Fruit fly (Drosophila melanogaster) whole organism, adult: ENCODE results near the gene CG4066.

ENCODE experiments used
- CG11617 ChIP-seq: fragments of 200-800 bp; sonication (Bioruptor generic); optimal IDR thresholded peaks from 2 replicates; lab custom pipeline; 2017; ENCODE audit warnings: mild to moderate bottlenecking, missing biosample characterization, missing genetic modification reagents, missing genetic modification characterization
- CG7045 ChIP-seq: fragments of 200-800 bp; sonication (Bioruptor generic); optimal IDR thresholded peaks from 2 replicates; lab custom pipeline; 2017; ENCODE audit warnings: missing biosample characterization, mild to moderate bottlenecking, missing genetic modification characterization
- Mnt ChIP-seq: fragments of 200-800 bp; sonication (Bioruptor generic); optimal IDR thresholded peaks from 2 replicates; lab custom pipeline; 2016; ENCODE audit warnings: missing biosample characterization, mild to moderate bottlenecking, missing genetic modification characterization
- cic ChIP-seq: fragments of 200-800 bp; sonication (Bioruptor generic); optimal IDR thresholded peaks from 2 replicates; lab custom pipeline; 2017; ENCODE audit warnings: missing biosample characterization, mild to moderate bottlenecking, missing genetic modification characterization, moderate library complexity
- cnc ChIP-seq, 2 experiments: fragments of >200 bp; optimal IDR thresholded peaks; 2 replicates each; lab custom pipeline; 2017
- kay ChIP-seq: fragments of 200-800 bp; sonication (Bioruptor generic); peaks from one replicate; lab custom pipeline; 2016; ENCODE audit warnings: missing biosample characterization, missing genetic modification characterization, borderline replicate concordance
- tj ChIP-seq: fragments of 200-800 bp; sonication (Bioruptor generic); optimal IDR thresholded peaks from 3 replicates; lab custom pipeline; 2017; ENCODE audit warnings: missing biosample characterization, mild to moderate bottlenecking, missing genetic modification characterization, moderate library complexity

- no peak for TF ChIP-seq CG11617 (GFP tag; lab: Kevin White, UChicago)
- TF ChIP-seq kay (GFP tag; lab: Kevin White, UChicago) = no peak
- TF ChIP-seq CG7045 (GFP tag; lab: Kevin White, UChicago) = no peak
- TF ChIP-seq cic (GFP tag; lab: Kevin White, UChicago) = no peak
- TF ChIP-seq cnc (optimal IDR thresholded peaks at IDR 0.05; lab: Kevin White, UChicago) = no peak
- TF ChIP-seq Mnt (GFP tag; lab: Kevin White, UChicago) = no peak
- no peak for TF ChIP-seq tj (GFP tag; lab: Kevin White, UChicago)
These were observed 4.3 kb downstream of the CG4066 start for dm6 chr3R:12315455-12315854.
